Worm (Caenorhabditis elegans): ENCODE results near the gene clp-4.

ce11 chrIII:1853944-1854343 lies 35.8 kb upstream of the clp-4 start:
- TF ChIP-seq flt-1 (GFP tag; IDR thresholded peaks at IDR 0.05) (no peak), tab-1 (GFP tag; IDR thresholded peaks at IDR 0.05) (no peak), ztf-29 (GFP tag; IDR thresholded peaks at IDR 0.05) (no peak), ztf-23 (GFP tag; IDR thresholded peaks at IDR 0.05) (no peak), ref-1 (GFP tag; conservative IDR thresholded peaks at IDR 0.05) (no peak), cog-1 (tag; optimal IDR thresholded peaks at IDR 0.05) (no peak), med-1 (GFP tag; optimal IDR thresholded peaks at IDR 0.05; ENCODE audit: insufficient read depth) (no peak)
